Fruit fly (Drosophila melanogaster) whole organism, pupa: ENCODE measurements around the gene CG14260.
A peak's percentile ranks its signal among the peaks of the same experiment; 100 is the strongest.

Source experiments
- CG10348 ChIP-seq: fragments of 200-800 bp; sonication (Bioruptor generic); IDR thresholded peaks from 2 replicates; pipeline ENCODE4 v1.3.6; 2022; ENCODE audit warnings: missing biosample characterization, missing genetic modification characterization
- CG12605 ChIP-seq: fragments of 200-800 bp; sonication (Bioruptor generic); IDR thresholded peaks from 2 replicates; pipeline ENCODE4 v1.3.6; 2022; ENCODE audit warnings: missing biosample characterization, missing genetic modification characterization
- CG13204 ChIP-seq: fragments of 200-800 bp; sonication (Bioruptor generic); optimal IDR thresholded peaks from 2 replicates; lab custom pipeline; 2018; ENCODE audit warnings: missing biosample characterization, mild to moderate bottlenecking, missing genetic modification characterization, moderate library complexity
- CG14655 ChIP-seq: fragments of 200-800 bp; sonication (Bioruptor generic); optimal IDR thresholded peaks from 3 replicates; lab custom pipeline; 2017; ENCODE audit warnings: mild to moderate bottlenecking, missing biosample characterization, missing genetic modification reagents, missing genetic modification characterization
- CG15710 ChIP-seq: fragments of 200-800 bp; sonication (Bioruptor generic); optimal IDR thresholded peaks from 2 replicates; lab custom pipeline; 2018; ENCODE audit warnings: missing biosample characterization, mild to moderate bottlenecking, missing genetic modification characterization, moderate library complexity
- CG17806 ChIP-seq: fragments of 200-800 bp; sonication (Bioruptor generic); optimal IDR thresholded peaks from 2 replicates; lab custom pipeline; 2018; ENCODE audit warnings: missing biosample characterization, mild to moderate bottlenecking, missing genetic modification characterization, moderate library complexity
- CG32121 ChIP-seq: fragments of 200-800 bp; sonication (Bioruptor generic); IDR thresholded peaks from 2 replicates; pipeline ENCODE4 v1.3.6; 2022; ENCODE audit warnings: missing biosample characterization, missing genetic modification characterization
- CG34367 ChIP-seq: fragments of 200-800 bp; sonication (Bioruptor generic); optimal IDR thresholded peaks from 2 replicates; lab custom pipeline; 2018; ENCODE audit warnings: missing biosample characterization, mild to moderate bottlenecking, missing genetic modification characterization
- CG4496 ChIP-seq: fragments of 200-800 bp; sonication (Bioruptor generic); IDR thresholded peaks from 3 replicates; pipeline ENCODE4 v1.3.6; 2022; ENCODE audit warnings: missing biosample characterization, missing genetic modification characterization
- CG8159 ChIP-seq: fragments of 200-800 bp; sonication (Bioruptor generic); optimal IDR thresholded peaks from 3 replicates; lab custom pipeline; 2018; ENCODE audit warnings: missing biosample characterization, mild to moderate bottlenecking, missing genetic modification characterization, moderate library complexity
- CG8301 ChIP-seq: fragments of 200-800 bp; sonication (Bioruptor generic); optimal IDR thresholded peaks from 2 replicates; lab custom pipeline; 2018; ENCODE audit warnings: missing biosample characterization, mild to moderate bottlenecking, missing genetic modification characterization
- CG9948 ChIP-seq: fragments of 200-800 bp; sonication (Bioruptor generic); optimal IDR thresholded peaks from 2 replicates; lab custom pipeline; 2018; ENCODE audit warnings: missing biosample characterization, mild to moderate bottlenecking, missing genetic modification characterization, moderate library complexity
- D1 ChIP-seq: fragments of 200-800 bp; sonication (Bioruptor generic); optimal IDR thresholded peaks from 2 replicates; lab custom pipeline; 2018; ENCODE audit warnings: missing biosample characterization, mild to moderate bottlenecking, missing genetic modification characterization, moderate library complexity
- EcR ChIP-seq: fragments of 200-800 bp; sonication (Bioruptor generic); optimal IDR thresholded peaks from 3 replicates; lab custom pipeline; 2019; ENCODE audit warnings: missing biosample characterization, missing genetic modification characterization, mild to moderate bottlenecking, moderate library complexity, missing genetic modification reagents
- Ets98B ChIP-seq: fragments of 200-800 bp; sonication (Bioruptor generic); IDR thresholded peaks from 2 replicates; pipeline ENCODE4 v1.3.6; 2022; ENCODE audit warnings: missing biosample characterization, missing genetic modification characterization
- Pif1A ChIP-seq: fragments of 200-800 bp; sonication (Bioruptor generic); optimal IDR thresholded peaks from 3 replicates; lab custom pipeline; 2016; ENCODE audit warnings: missing biosample characterization, missing genetic modification characterization
- Pif1B ChIP-seq: fragments of 200-800 bp; sonication (Bioruptor generic); optimal IDR thresholded peaks from 3 replicates; lab custom pipeline; 2016; ENCODE audit warnings: missing biosample characterization, missing genetic modification characterization
- Snoo ChIP-seq: fragments of 200-800 bp; sonication (Bioruptor generic); optimal IDR thresholded peaks from 3 replicates; lab custom pipeline; 2017; ENCODE audit warnings: missing biosample characterization, mild to moderate bottlenecking, missing genetic modification characterization, inconsistent platforms
- fd96Ca ChIP-seq: fragments of 200-800 bp; sonication (Bioruptor generic); IDR thresholded peaks from 3 replicates; pipeline ENCODE4 v1.3.6; 2022; ENCODE audit warnings: missing biosample characterization, missing genetic modification characterization
- gl ChIP-seq: fragments of 200-800 bp; sonication (Bioruptor generic); optimal IDR thresholded peaks from 2 replicates; lab custom pipeline; 2018; ENCODE audit warnings: missing biosample characterization, mild to moderate bottlenecking, missing genetic modification characterization
- rn ChIP-seq: fragments of 200-800 bp; sonication (Bioruptor generic); IDR thresholded peaks from 2 replicates; pipeline ENCODE4 v1.3.6; 2022; ENCODE audit warnings: missing biosample characterization, missing genetic modification characterization

CG14260 gene

DNA sequence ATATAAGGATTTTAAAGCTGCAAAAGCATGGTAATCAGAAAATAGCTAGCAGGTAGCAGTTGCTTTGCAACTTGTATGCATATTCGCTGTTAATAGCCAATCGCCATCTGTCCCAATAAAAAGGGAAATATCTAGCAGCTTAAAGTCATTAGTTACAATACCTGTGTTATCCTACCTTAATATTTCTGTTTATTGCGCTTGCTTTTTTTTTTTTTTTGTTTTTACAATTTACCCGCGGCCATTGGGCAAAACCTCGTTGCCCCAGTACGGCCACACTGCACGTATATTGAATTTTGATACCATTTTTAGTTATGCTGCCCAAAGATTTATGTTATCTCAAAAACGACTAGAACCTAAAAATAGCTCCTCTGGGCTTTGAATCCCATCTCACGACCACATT, 7.0 kb downstream of the CG14260 start:
- TF ChIP-seq CG4496 (GFP tag; lab: Robert Waterston, UW): peak; percentile 54; the same call in 1 of the 3 replicates
- TF ChIP-seq CG8159: no peak
- no peak for TF ChIP-seq CG12605
- no peak for TF ChIP-seq EcR (GFP tag; lab: Kevin White, UChicago)

DNA sequence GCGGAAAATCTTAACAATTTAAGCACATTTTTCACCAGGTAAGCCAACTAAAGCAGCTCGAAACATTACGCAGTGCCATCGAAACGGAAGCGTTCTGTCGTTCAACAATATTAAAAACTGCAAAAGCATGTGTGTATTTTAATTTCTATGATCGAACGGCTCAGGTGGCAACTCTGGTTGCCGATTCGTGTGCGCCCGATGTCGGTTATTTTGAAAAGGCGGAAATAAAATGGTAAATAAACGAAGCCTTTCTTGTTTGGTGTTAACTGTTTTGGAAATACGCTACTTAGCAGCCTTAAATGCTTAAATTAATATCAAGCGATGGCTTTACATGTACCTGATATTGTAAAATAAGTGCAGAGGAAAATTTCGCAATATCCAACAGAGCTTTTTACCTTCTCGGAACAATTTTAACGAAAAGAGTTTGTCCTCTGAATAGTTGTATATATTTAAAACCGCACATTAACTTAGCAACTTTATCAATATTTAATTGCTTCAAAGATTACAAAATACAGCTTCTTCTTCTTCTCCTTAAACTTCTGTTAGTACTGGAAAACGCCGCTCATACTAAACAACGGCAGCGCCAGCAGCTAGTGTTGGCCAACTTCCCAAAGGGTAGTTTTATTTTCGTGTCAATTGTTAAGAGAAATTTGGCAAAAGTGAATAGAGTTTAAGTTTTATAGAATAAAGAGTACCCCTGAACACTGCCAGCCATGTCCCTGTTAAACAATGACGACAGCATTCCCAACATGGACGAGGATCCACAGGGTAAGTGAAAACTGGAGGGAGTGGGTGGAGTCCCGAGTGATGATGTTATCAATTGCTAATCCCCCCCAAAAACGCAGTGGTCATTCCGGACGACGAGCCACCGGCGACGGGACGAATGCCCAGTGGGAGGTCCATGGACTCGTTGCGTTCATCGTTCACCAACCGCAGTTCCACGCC, 8.1 kb downstream of the CG14260 start, which contains the start of gene CG5934:
Gene CG5934, plus strand, starts transcription at position 588 of the 945 bp plus-strand sequence.
- no peak for TF ChIP-seq CG9948 (tag; lab: Kevin White, UChicago)
- TF ChIP-seq CG15710 (tag; lab: Kevin White, UChicago): no peak
- TF ChIP-seq Ets98B (GFP tag; lab: Robert Waterston, UW): peak; percentile 31; the same call in 1 of the 2 replicates
- TF ChIP-seq CG4496 (GFP tag; lab: Robert Waterston, UW): peak; percentile 59; the same call in 1 of the 3 replicates

DNA sequence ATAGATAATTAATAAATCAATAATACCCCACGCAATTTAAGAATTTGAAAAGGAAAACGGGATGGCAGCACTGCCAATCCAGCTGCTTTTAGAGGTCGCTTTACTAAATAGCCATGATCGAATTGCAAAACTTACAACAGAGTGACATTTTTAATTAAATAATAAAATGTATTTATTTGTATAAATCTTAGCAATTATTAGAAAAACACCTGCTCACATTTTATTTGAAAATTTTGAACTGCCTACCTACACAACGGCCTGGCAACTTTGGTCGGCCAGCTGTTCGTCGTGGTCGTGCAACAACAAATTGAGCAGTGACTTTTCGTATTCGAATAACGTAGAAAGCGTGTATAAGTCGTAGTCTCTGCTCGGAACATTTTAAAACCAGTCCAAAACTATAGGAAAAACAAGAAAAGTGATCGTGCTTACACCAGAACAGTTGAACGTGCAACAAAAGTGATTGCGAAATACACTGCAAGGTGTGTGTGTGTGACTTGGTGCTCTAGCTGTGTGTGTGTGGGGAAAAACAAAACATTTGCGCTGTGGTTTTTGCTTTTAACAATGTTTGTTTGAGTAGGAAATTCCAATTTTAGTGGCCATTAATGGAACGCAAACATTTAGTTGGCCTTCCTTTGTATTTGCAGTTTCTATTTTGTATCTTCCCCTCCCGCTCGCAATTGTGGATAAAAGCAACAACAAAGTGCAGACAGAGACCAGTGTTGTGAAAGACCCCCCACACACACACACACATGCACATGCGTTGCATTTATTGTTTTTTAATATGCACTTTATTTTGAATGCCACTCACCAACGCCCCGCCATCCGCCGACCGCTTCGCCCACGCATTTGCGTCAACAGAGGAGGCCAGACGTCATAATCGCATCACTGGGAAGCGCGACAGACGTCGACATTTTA, 9.5 kb downstream of the CG14260 start, which contains the start of gene CG5938:
Gene CG5938, plus strand, starts transcription at position 262 of the 915 bp plus-strand sequence.
- TF ChIP-seq CG32121: no peak
- peak; percentile 21; the same call in 1 of the 2 replicates for TF ChIP-seq rn (GFP tag; lab: Robert Waterston, UW)
- TF ChIP-seq gl (tag; lab: Kevin White, UChicago): peak; percentile 37
- peak; percentile 17 for TF ChIP-seq Pif1A (GFP tag; lab: Kevin White, UChicago)
- TF ChIP-seq CG10348 (GFP tag; lab: Robert Waterston, UW): no peak
- peak; percentile 49; the same call in 1 of the 2 replicates for TF ChIP-seq Ets98B (GFP tag; lab: Robert Waterston, UW)
- TF ChIP-seq CG17806 (tag; lab: Kevin White, UChicago): no peak
- TF ChIP-seq CG4496 (GFP tag; lab: Robert Waterston, UW): peak; percentile 64; the same call in 2 of the 3 replicates
- TF ChIP-seq CG13204: peak; percentile 19
- no peak for TF ChIP-seq D1
- peak; percentile 15 for TF ChIP-seq CG8159
- TF ChIP-seq CG12605: no peak; the same call in 1 of the 2 replicates
- peak; percentile 18 for TF ChIP-seq CG14655 (GFP tag; lab: Kevin White, UChicago)
- peak; percentile 19 for TF ChIP-seq EcR (GFP tag; lab: Kevin White, UChicago)
- TF ChIP-seq CG15710 (tag; lab: Kevin White, UChicago): no peak
- no peak for TF ChIP-seq CG9948 (tag; lab: Kevin White, UChicago)
- peak; percentile 41 for TF ChIP-seq Pif1B (GFP tag; lab: Kevin White, UChicago)
- peak; percentile 34 for TF ChIP-seq CG34367 (tag; lab: Kevin White, UChicago)
- peak; percentile 63 for TF ChIP-seq fd96Ca (GFP tag; lab: Robert Waterston, UW)
- peak; percentile 1 for TF ChIP-seq Snoo (tag; lab: Kevin White, UChicago)
- peak; percentile 22 for TF ChIP-seq CG8301

dm6 chr3R:27279478-27279877, 14.2 kb downstream of the CG14260 start:
- TF ChIP-seq EcR (GFP tag; lab: Kevin White, UChicago) (no peak), CG12605 (peak; percentile 75)

dm6 chr3R:27281022-27281810, 16.0 kb downstream of the CG14260 start:
- peak; percentile 96 for TF ChIP-seq CG10348 (GFP tag; lab: Robert Waterston, UW)
- TF ChIP-seq Snoo (tag; lab: Kevin White, UChicago): peak; percentile 96
- peak; percentile 97 for TF ChIP-seq CG9948 (tag; lab: Kevin White, UChicago)
- peak; percentile 98 for TF ChIP-seq Ets98B (GFP tag; lab: Robert Waterston, UW)
- TF ChIP-seq CG8301: peak; percentile 97
- TF ChIP-seq EcR (GFP tag; lab: Kevin White, UChicago): peak; percentile 36
- no peak for TF ChIP-seq D1
- TF ChIP-seq CG8159: peak; percentile 97
- TF ChIP-seq fd96Ca (GFP tag; lab: Robert Waterston, UW): peak; percentile 99
- peak; percentile 97 for TF ChIP-seq CG32121
- peak; percentile 96 for TF ChIP-seq CG15710 (tag; lab: Kevin White, UChicago)
- TF ChIP-seq rn (GFP tag; lab: Robert Waterston, UW): peak; percentile 94
- peak; percentile 98 for TF ChIP-seq Pif1B (GFP tag; lab: Kevin White, UChicago)
- TF ChIP-seq CG17806 (tag; lab: Kevin White, UChicago): peak; percentile 98
- peak; percentile 97 for TF ChIP-seq CG14655 (GFP tag; lab: Kevin White, UChicago)
- TF ChIP-seq CG4496 (GFP tag; lab: Robert Waterston, UW): peak; percentile 99
- TF ChIP-seq Pif1A (GFP tag; lab: Kevin White, UChicago): peak; percentile 98
- TF ChIP-seq CG34367 (tag; lab: Kevin White, UChicago): peak; percentile 98
- TF ChIP-seq CG13204: peak; percentile 92
- TF ChIP-seq gl (tag; lab: Kevin White, UChicago): peak; percentile 94
- peak; percentile 97 for TF ChIP-seq CG12605
- TF ChIP-seq, all 21 proteins: peak for 20
